Worm (Caenorhabditis elegans): Measurements from ENCODE around the gene C56E6.4.

The C56E6.4 gene

ce11 chrII:6521316-6521715, 7.2 kb downstream of the C56E6.4 start, which contains the start of gene toe-2:
TSS of gene toe-2 (minus strand) at chrII:6521385.
- TF ChIP-seq pes-1 (GFP tag; IDR thresholded peaks at IDR 0.05) (no peak), B0310.2 (tag; optimal IDR thresholded peaks at IDR 0.05) (no peak), hnd-1 (tag; optimal IDR thresholded peaks at IDR 0.05) (no peak), ceh-36 (tag; optimal IDR thresholded peaks at IDR 0.05) (no peak), F13C5.2 (tag; optimal IDR thresholded peaks at IDR 0.05) (no peak)

- no peak for TF ChIP-seq tbx-37 (GFP tag; conservative IDR thresholded peaks at IDR 0.05)
- no peak for TF ChIP-seq hnd-1 (tag; optimal IDR thresholded peaks at IDR 0.05)
- no peak for TF ChIP-seq B0310.2 (tag; optimal IDR thresholded peaks at IDR 0.05)
- TF ChIP-seq ets-7 (tag; optimal IDR thresholded peaks at IDR 0.05): no peak
- no peak for TF ChIP-seq ceh-36 (tag; optimal IDR thresholded peaks at IDR 0.05)
- no peak for TF ChIP-seq scrt-1 (GFP tag; IDR thresholded peaks at IDR 0.05)
- no peak for TF ChIP-seq tra-4 (tag; optimal IDR thresholded peaks at IDR 0.05)
- TF ChIP-seq ama-1 (optimal IDR thresholded peaks at IDR 0.05): no peak
- TF ChIP-seq F13C5.2 (tag; optimal IDR thresholded peaks at IDR 0.05): no peak
- no peak for TF ChIP-seq tbx-11 (GFP tag; IDR thresholded peaks at IDR 0.05)
- TF ChIP-seq flt-1 (GFP tag; IDR thresholded peaks at IDR 0.05): no peak
- no peak for TF ChIP-seq hmbx-1 (tag; optimal IDR thresholded peaks at IDR 0.05)
- TF ChIP-seq sea-1 (GFP tag; conservative IDR thresholded peaks at IDR 0.05): no peak
- TF ChIP-seq hmg-4 (GFP tag; optimal IDR thresholded peaks at IDR 0.05): no peak
- TF ChIP-seq pes-1 (GFP tag; IDR thresholded peaks at IDR 0.05): no peak
- TF ChIP-seq ceh-13 (GFP tag; optimal IDR thresholded peaks at IDR 0.05): no peak
- TF ChIP-seq aly-1 (tag; optimal IDR thresholded peaks at IDR 0.05): no peak
Observed at ce11 chrII:6520103-6520502, 8.4 kb downstream of the C56E6.4 start.

- no peak for TF ChIP-seq ceh-36 (tag; optimal IDR thresholded peaks at IDR 0.05)
- TF ChIP-seq sea-1 (GFP tag; conservative IDR thresholded peaks at IDR 0.05): no peak
- no peak for TF ChIP-seq flt-1 (GFP tag; IDR thresholded peaks at IDR 0.05)
- TF ChIP-seq scrt-1 (GFP tag; IDR thresholded peaks at IDR 0.05): no peak
- TF ChIP-seq ama-1 (optimal IDR thresholded peaks at IDR 0.05): no peak
- TF ChIP-seq pes-1 (GFP tag; IDR thresholded peaks at IDR 0.05): no peak
- no peak for TF ChIP-seq ets-7 (tag; optimal IDR thresholded peaks at IDR 0.05)
- TF ChIP-seq aly-1 (tag; optimal IDR thresholded peaks at IDR 0.05): no peak
- no peak for TF ChIP-seq tra-4 (tag; optimal IDR thresholded peaks at IDR 0.05)
- TF ChIP-seq hmbx-1 (tag; optimal IDR thresholded peaks at IDR 0.05): no peak
- no peak for TF ChIP-seq tbx-37 (GFP tag; conservative IDR thresholded peaks at IDR 0.05)
- TF ChIP-seq F13C5.2 (tag; optimal IDR thresholded peaks at IDR 0.05): no peak
- no peak for TF ChIP-seq hmg-4 (GFP tag; optimal IDR thresholded peaks at IDR 0.05)
- no peak for TF ChIP-seq hnd-1 (tag; optimal IDR thresholded peaks at IDR 0.05)
- no peak for TF ChIP-seq tbx-11 (GFP tag; IDR thresholded peaks at IDR 0.05)
- no peak for TF ChIP-seq ceh-13 (GFP tag; optimal IDR thresholded peaks at IDR 0.05)
Observed at ce11 chrII:6519703-6520102, 8.8 kb downstream of the C56E6.4 start.

- TF ChIP-seq ceh-36 (tag; optimal IDR thresholded peaks at IDR 0.05) (no peak), hnd-1 (tag; optimal IDR thresholded peaks at IDR 0.05) (no peak), tbx-37 (GFP tag; conservative IDR thresholded peaks at IDR 0.05) (no peak), aly-1 (tag; optimal IDR thresholded peaks at IDR 0.05) (no peak), hmg-4 (GFP tag; optimal IDR thresholded peaks at IDR 0.05) (no peak), F13C5.2 (tag; optimal IDR thresholded peaks at IDR 0.05) (no peak), ama-1 (optimal IDR thresholded peaks at IDR 0.05) (no peak), hmbx-1 (tag; optimal IDR thresholded peaks at IDR 0.05) (no peak), flt-1 (GFP tag; IDR thresholded peaks at IDR 0.05) (no peak), tbx-11 (GFP tag; IDR thresholded peaks at IDR 0.05) (no peak), B0310.2 (tag; optimal IDR thresholded peaks at IDR 0.05) (no peak), pes-1 (GFP tag; IDR thresholded peaks at IDR 0.05) (no peak)
Observed at ce11 chrII:6516276-6516675, 12.3 kb downstream of the C56E6.4 start, which contains the start of gene C56E6.7. TSS of gene C56E6.7 (plus strand) at chrII:6516576.

- no peak for TF ChIP-seq pes-1 (GFP tag; IDR thresholded peaks at IDR 0.05)
- TF ChIP-seq ama-1 (optimal IDR thresholded peaks at IDR 0.05): no peak
- TF ChIP-seq B0310.2 (tag; optimal IDR thresholded peaks at IDR 0.05): no peak
- TF ChIP-seq F13C5.2 (tag; optimal IDR thresholded peaks at IDR 0.05): no peak
- TF ChIP-seq ets-7 (tag; optimal IDR thresholded peaks at IDR 0.05): no peak
- no peak for TF ChIP-seq tra-4 (tag; optimal IDR thresholded peaks at IDR 0.05)
- no peak for TF ChIP-seq hmg-4 (GFP tag; optimal IDR thresholded peaks at IDR 0.05)
- no peak for TF ChIP-seq tbx-37 (GFP tag; conservative IDR thresholded peaks at IDR 0.05)
- TF ChIP-seq ceh-36 (tag; optimal IDR thresholded peaks at IDR 0.05): no peak
Observed at ce11 chrII:6513911-6514310, 14.6 kb downstream of the C56E6.4 start, which contains the start of gene R05G9R.1. TSS of gene R05G9R.1 (minus strand) at chrII:6514011.

ce11 chrII:6513357-6513756, 15.2 kb downstream of the C56E6.4 start:
- TF ChIP-seq B0310.2 (tag; optimal IDR thresholded peaks at IDR 0.05) (no peak), ceh-13 (GFP tag; optimal IDR thresholded peaks at IDR 0.05) (no peak), scrt-1 (GFP tag; IDR thresholded peaks at IDR 0.05) (no peak), flt-1 (GFP tag; IDR thresholded peaks at IDR 0.05) (no peak), tbx-11 (GFP tag; IDR thresholded peaks at IDR 0.05) (no peak), aly-1 (tag; optimal IDR thresholded peaks at IDR 0.05) (no peak), ceh-36 (tag; optimal IDR thresholded peaks at IDR 0.05) (no peak)

- TF ChIP-seq pes-1 (GFP tag; IDR thresholded peaks at IDR 0.05) (no peak), flt-1 (GFP tag; IDR thresholded peaks at IDR 0.05) (no peak), B0310.2 (tag; optimal IDR thresholded peaks at IDR 0.05) (no peak), tbx-37 (GFP tag; conservative IDR thresholded peaks at IDR 0.05) (no peak), F13C5.2 (tag; optimal IDR thresholded peaks at IDR 0.05) (no peak), aly-1 (tag; optimal IDR thresholded peaks at IDR 0.05) (no peak), scrt-1 (GFP tag; IDR thresholded peaks at IDR 0.05) (no peak), hmg-4 (GFP tag; optimal IDR thresholded peaks at IDR 0.05) (no peak), tra-4 (tag; optimal IDR thresholded peaks at IDR 0.05) (no peak), hmbx-1 (tag; optimal IDR thresholded peaks at IDR 0.05) (no peak), ceh-13 (GFP tag; optimal IDR thresholded peaks at IDR 0.05) (no peak), ets-7 (tag; optimal IDR thresholded peaks at IDR 0.05) (no peak), sea-1 (GFP tag; conservative IDR thresholded peaks at IDR 0.05) (no peak), tbx-11 (GFP tag; IDR thresholded peaks at IDR 0.05) (no peak), ceh-36 (tag; optimal IDR thresholded peaks at IDR 0.05) (no peak), ama-1 (optimal IDR thresholded peaks at IDR 0.05) (no peak)
Observed at ce11 chrII:6502826-6503225, 25.7 kb downstream of the C56E6.4 start, which contains the start of gene R05G9.1. TSS of gene R05G9.1 (plus strand) at chrII:6503168.

Measured in whole organism, early embryonic.